Worm (Caenorhabditis elegans) whole organism, late embryonic: Measurements from ENCODE around the gene Y32G9A.3.
A peak's percentile ranks its signal among the peaks of the same experiment; 100 is the strongest.

Source experiments
- C08G9.2 ChIP-seq: sonication (generic microtip); optimal IDR thresholded peaks from 2 replicates; lab custom pipeline; 2016; ENCODE audit warnings: mild to moderate bottlenecking, missing genetic modification characterization, moderate library complexity, missing compliant biosample characterization
- F13H6.1 ChIP-seq: sonication (generic microtip); optimal IDR thresholded peaks from 2 replicates; lab custom pipeline; 2016; ENCODE audit warnings: missing genetic modification characterization, missing compliant biosample characterization
- Y22D7AL.16 ChIP-seq: sonication (generic microtip); optimal IDR thresholded peaks from 2 replicates; lab custom pipeline; 2016; ENCODE audit warnings: missing genetic modification characterization, missing compliant biosample characterization
- ama-1 ChIP-seq: fragments of 150-350 bp; optimal IDR thresholded peaks from 2 replicates; lab custom pipeline; 2014
- ceh-14 ChIP-seq: sonication (generic microtip); optimal IDR thresholded peaks from 2 replicates; lab custom pipeline; 2016; ENCODE audit warnings: missing genotype, missing genetic modification characterization, missing compliant biosample characterization
- ceh-22 ChIP-seq: sonication (generic microtip); optimal IDR thresholded peaks from 2 replicates; lab custom pipeline; 2017; ENCODE audit warnings: missing biosample characterization, missing genetic modification characterization
- ceh-34 ChIP-seq: sonication (generic microtip); optimal IDR thresholded peaks from 2 replicates; lab custom pipeline; 2016; ENCODE audit warnings: mild to moderate bottlenecking, missing genetic modification characterization, missing compliant biosample characterization
- ceh-9 ChIP-seq: sonication (generic microtip); optimal IDR thresholded peaks from 2 replicates; lab custom pipeline; 2016; ENCODE audit warnings: mild to moderate bottlenecking, missing genetic modification characterization, inconsistent platforms, missing compliant biosample characterization
- che-1 ChIP-seq: sonication (generic microtip); optimal IDR thresholded peaks from 2 replicates; lab custom pipeline; 2016; ENCODE audit warnings: mild to moderate bottlenecking, missing genetic modification characterization, missing compliant biosample characterization
- dve-1 ChIP-seq: sonication (generic microtip); optimal IDR thresholded peaks from 2 replicates; lab custom pipeline; 2017; ENCODE audit warnings: antibody characterized with exemption, mild to moderate bottlenecking, missing genetic modification characterization, missing compliant biosample characterization
- elt-2 ChIP-seq: sonication (generic microtip); optimal IDR thresholded peaks from 2 replicates; lab custom pipeline; 2016; ENCODE audit warnings: missing genetic modification reagents, missing genetic modification characterization, missing compliant biosample characterization
- ets-4 ChIP-seq: sonication (generic microtip); optimal IDR thresholded peaks from 2 replicates; lab custom pipeline; 2016; ENCODE audit warnings: missing genetic modification characterization, missing compliant biosample characterization
- eyg-1 ChIP-seq: sonication (generic microtip); optimal IDR thresholded peaks from 2 replicates; lab custom pipeline; 2016; ENCODE audit warnings: missing genotype, missing genetic modification characterization, missing compliant biosample characterization
- fax-1 ChIP-seq: sonication (generic microtip); optimal IDR thresholded peaks from 2 replicates; lab custom pipeline; 2016; ENCODE audit warnings: missing genotype, missing genetic modification characterization, missing compliant biosample characterization
- fkh-10 ChIP-seq: fragments of 150-350 bp; optimal IDR thresholded peaks from 2 replicates; lab custom pipeline; 2014; ENCODE audit warnings: missing biosample characterization, missing genetic modification reagents, missing genetic modification characterization
- fkh-6 ChIP-seq: sonication (generic microtip); optimal IDR thresholded peaks from 2 replicates; lab custom pipeline; 2016; ENCODE audit warnings: missing genetic modification characterization, missing compliant biosample characterization
- gmeb-2 ChIP-seq: sonication (generic microtip); optimal IDR thresholded peaks from 2 replicates; lab custom pipeline; 2016; ENCODE audit warnings: missing genetic modification characterization, inconsistent platforms, missing compliant biosample characterization
- hlh-15 ChIP-seq: sonication (generic microtip); optimal IDR thresholded peaks from 2 replicates; lab custom pipeline; 2016; ENCODE audit warnings: missing genetic modification characterization, missing compliant biosample characterization
- lin-11 ChIP-seq: fragments of 200-800 bp; sonication (Bioruptor generic); optimal IDR thresholded peaks from 2 replicates; lab custom pipeline; 2018; ENCODE audit warnings: mild to moderate bottlenecking, missing genetic modification characterization, missing compliant biosample characterization
- madf-2 ChIP-seq: sonication (generic microtip); optimal IDR thresholded peaks from 2 replicates; lab custom pipeline; 2017; ENCODE audit warnings: missing genetic modification characterization, missing compliant biosample characterization
- mec-3 ChIP-seq: sonication (generic microtip); optimal IDR thresholded peaks from 2 replicates; lab custom pipeline; 2016; ENCODE audit warnings: borderline replicate concordance, missing genetic modification characterization, missing compliant biosample characterization
- nhr-11 ChIP-seq: fragments of 150-350 bp; optimal IDR thresholded peaks from 2 replicates; lab custom pipeline; 2014; ENCODE audit warnings: missing biosample characterization, missing genetic modification characterization
- pag-3 ChIP-seq: sonication (generic microtip); optimal IDR thresholded peaks from 2 replicates; lab custom pipeline; 2016; ENCODE audit warnings: missing compliant biosample characterization, missing genetic modification characterization, borderline replicate concordance
- pax-1 ChIP-seq: fragments of 150-350 bp; optimal IDR thresholded peaks from 2 replicates; lab custom pipeline; 2014; ENCODE audit warnings: missing biosample characterization, missing genetic modification characterization
- pha-2 ChIP-seq: sonication (generic microtip); optimal IDR thresholded peaks from 2 replicates; lab custom pipeline; 2017; ENCODE audit warnings: mild to moderate bottlenecking, missing genetic modification characterization, missing compliant biosample characterization
- pha-4 ChIP-seq: fragments of 150-350 bp; optimal IDR thresholded peaks from 2 replicates; lab custom pipeline; 2018; ENCODE audit warnings: missing biosample characterization, missing genetic modification reagents, missing genetic modification characterization
- pqm-1 ChIP-seq: sonication (generic microtip); optimal IDR thresholded peaks from 2 replicates; lab custom pipeline; 2016; ENCODE audit warnings: missing genetic modification characterization, missing compliant biosample characterization
- pros-1 ChIP-seq: fragments of 150-350 bp; optimal IDR thresholded peaks from 2 replicates; lab custom pipeline; 2014; ENCODE audit warnings: missing biosample characterization, missing genetic modification reagents, missing genetic modification characterization
- ref-2 ChIP-seq: sonication (generic microtip); optimal IDR thresholded peaks from 2 replicates; lab custom pipeline; 2016; ENCODE audit warnings: missing genetic modification characterization, missing compliant biosample characterization
- sdc-2 ChIP-seq: sonication (generic microtip); optimal IDR thresholded peaks from 2 replicates; lab custom pipeline; 2016; ENCODE audit warnings: missing genotype, missing genetic modification characterization, missing compliant biosample characterization
- sox-2 ChIP-seq: fragments of 200-800 bp; sonication (Bioruptor generic); IDR thresholded peaks from 2 replicates; pipeline ENCODE4 v1.3.6; 2022; ENCODE audit warnings: missing genetic modification reagents, missing genetic modification characterization, missing compliant biosample characterization
- sox-4 ChIP-seq: sonication (generic microtip); optimal IDR thresholded peaks from 2 replicates; lab custom pipeline; 2017; ENCODE audit warnings: mild to moderate bottlenecking, missing genetic modification characterization, inconsistent platforms, missing compliant biosample characterization
- syd-9 ChIP-seq: sonication (generic microtip); optimal IDR thresholded peaks from 2 replicates; lab custom pipeline; 2016; ENCODE audit warnings: mild to moderate bottlenecking, missing genetic modification characterization, moderate library complexity, missing compliant biosample characterization
- tbx-2 ChIP-seq: sonication (generic microtip); optimal IDR thresholded peaks from 2 replicates; lab custom pipeline; 2016; ENCODE audit warnings: missing genetic modification characterization, missing compliant biosample characterization
- ttx-3 ChIP-seq: sonication (generic microtip); optimal IDR thresholded peaks from 2 replicates; lab custom pipeline; 2016; ENCODE audit warnings: missing genetic modification reagents, missing genetic modification characterization, missing compliant biosample characterization
- unc-3 ChIP-seq, 2 experiments: fragments of 200-800 bp in 1 of 2; sonication (Bioruptor generic) in 1 of 2; sonication (generic microtip) in 1 of 2; conservative IDR thresholded peaks in 1 of 2; optimal IDR thresholded peaks in 1 of 2; 2 replicates each; pipeline versions ENCODE4 v1.3.6 to Lab custom; 2016 to 2022; ENCODE audit warnings: missing compliant biosample characterization in 2 of 2, missing genetic modification characterization in 2 of 2, missing genetic modification reagents in 1 of 2
- unc-42 ChIP-seq: sonication (generic microtip); optimal IDR thresholded peaks from 2 replicates; lab custom pipeline; 2016; ENCODE audit warnings: missing genotype, missing genetic modification characterization, missing compliant biosample characterization
- ztf-16 ChIP-seq: sonication (generic microtip); optimal IDR thresholded peaks from 2 replicates; lab custom pipeline; 2017; ENCODE audit warnings: missing genetic modification characterization, missing compliant biosample characterization

The Y32G9A.3 gene

ce11 chrV:1925487-1925886 is 14.3 kb downstream of the Y32G9A.3 start, which contains the start of gene T06A1.1:
T06A1.1 (minus strand) TSS chrV:1925587.
- TF ChIP-seq pax-1: no peak
- TF ChIP-seq pha-4 (tag; lab: Kevin White, UChicago): no peak
- no peak for TF ChIP-seq ama-1

- TF ChIP-seq elt-2 (tag; lab: Kevin White, UChicago): peak; percentile 70
- TF ChIP-seq madf-2 (tag; lab: Kevin White, UChicago): no peak
Measured at ce11 chrV:1927015-1927414, 15.8 kb downstream of the Y32G9A.3 start, which contains the start of gene T06A1.5. T06A1.5 (plus strand) TSS chrV:1927223.

- no peak for TF ChIP-seq C08G9.2 (tag; lab: Kevin White, UChicago)
- no peak for TF ChIP-seq fkh-10 (GFP tag; lab: Kevin White, UChicago)
- TF ChIP-seq sox-4 (tag; lab: Kevin White, UChicago): no peak
- TF ChIP-seq madf-2 (tag; lab: Kevin White, UChicago): no peak
- TF ChIP-seq ztf-16: no peak
- TF ChIP-seq dve-1 (tag; lab: Kevin White, UChicago): no peak
- no peak for TF ChIP-seq pax-1
- no peak for TF ChIP-seq ama-1
- no peak for TF ChIP-seq lin-11
- no peak for TF ChIP-seq ceh-22 (tag; lab: Kevin White, UChicago)
- no peak for TF ChIP-seq ets-4 (tag; lab: Kevin White, UChicago)
- TF ChIP-seq mec-3: no peak
- no peak for TF ChIP-seq tbx-2 (tag; lab: Kevin White, UChicago)
- no peak for TF ChIP-seq Y22D7AL.16 (tag; lab: Kevin White, UChicago)
- no peak for TF ChIP-seq ref-2 (tag; lab: Kevin White, UChicago)
- no peak for TF ChIP-seq unc-3 (GFP tag; conservative IDR thresholded peaks at IDR 0.05; lab: Robert Waterston, UW)
- TF ChIP-seq unc-3 (tag; optimal IDR thresholded peaks at IDR 0.05; lab: Kevin White, UChicago): no peak
- TF ChIP-seq eyg-1: no peak
- no peak for TF ChIP-seq syd-9 (tag; lab: Kevin White, UChicago)
- TF ChIP-seq hlh-15 (tag; lab: Kevin White, UChicago): no peak
Measured at ce11 chrV:1928473-1928872, 17.3 kb downstream of the Y32G9A.3 start.

- TF ChIP-seq ceh-14 (tag; lab: Kevin White, UChicago): no peak
- TF ChIP-seq nhr-11 (tag; lab: Kevin White, UChicago): no peak
- no peak for TF ChIP-seq pqm-1 (tag; lab: Kevin White, UChicago)
- TF ChIP-seq lin-11: no peak
- no peak for TF ChIP-seq pag-3 (tag; lab: Kevin White, UChicago)
- no peak for TF ChIP-seq ceh-9 (tag; lab: Kevin White, UChicago)
- TF ChIP-seq unc-42 (tag; lab: Kevin White, UChicago): peak; percentile 16
Measured at ce11 chrV:1935494-1935893, 24.3 kb downstream of the Y32G9A.3 start.

- TF ChIP-seq sdc-2 (no peak), Y22D7AL.16 (tag; lab: Kevin White, UChicago) (no peak), ceh-14 (tag; lab: Kevin White, UChicago) (no peak), F13H6.1 (tag; lab: Kevin White, UChicago) (no peak), elt-2 (tag; lab: Kevin White, UChicago) (no peak), lin-11 (no peak), pha-2 (tag; lab: Kevin White, UChicago) (no peak), fax-1 (tag; lab: Kevin White, UChicago) (no peak), pqm-1 (tag; lab: Kevin White, UChicago) (no peak), hlh-15 (tag; lab: Kevin White, UChicago) (no peak), ama-1 (no peak), gmeb-2 (tag; lab: Kevin White, UChicago) (no peak), sox-2 (no peak), unc-42 (tag; lab: Kevin White, UChicago) (no peak), che-1 (no peak), ceh-34 (tag; lab: Kevin White, UChicago) (no peak), ttx-3 (tag; lab: Kevin White, UChicago) (no peak), fkh-6 (tag; lab: Kevin White, UChicago) (no peak), pros-1 (tag; lab: Kevin White, UChicago) (no peak)
Measured at ce11 chrV:1937963-1938362, 26.8 kb downstream of the Y32G9A.3 start, which contains the start of gene glb-25. glb-25 (plus strand) TSS chrV:1938263.
